Worm (Caenorhabditis elegans) whole organism, young adult: ENCODE data around the gene F43G6.7.

Source experiments
- cebp-2 ChIP-seq: fragments of 200-800 bp; sonication (Bioruptor generic); IDR thresholded peaks from 2 replicates; pipeline ENCODE4 v1.3.6; 2022; ENCODE audit warnings: missing genetic modification characterization, missing compliant biosample characterization
- ceh-91 ChIP-seq: fragments of 200-800 bp; sonication (Bioruptor generic); IDR thresholded peaks from 2 replicates; pipeline ENCODE4 v1.3.6; 2022; ENCODE audit warnings: missing genetic modification reagents, missing genetic modification characterization, missing compliant biosample characterization
- efl-1 ChIP-seq: fragments of 150-350 bp; optimal IDR thresholded peaks from 2 replicates; lab custom pipeline; 2014; ENCODE audit warnings: missing biosample characterization, missing genetic modification reagents, missing genetic modification characterization
- nfya-1 ChIP-seq: sonication (generic microtip); optimal IDR thresholded peaks from 2 replicates; lab custom pipeline; 2017; ENCODE audit warnings: antibody characterized with exemption, missing compliant biosample characterization, missing genetic modification characterization, borderline replicate concordance; ENCODE audit not compliant: insufficient read depth
- snpc-4 ChIP-seq, 5 experiments: fragments of 150-350 bp in 1 of 5; sonication (generic microtip) in 4 of 5; optimal IDR thresholded peaks; 2 replicates each; lab custom pipeline; 2014 to 2018; ENCODE audit warnings: missing genetic modification characterization in 5 of 5, missing biosample characterization in 3 of 5, antibody characterized with exemption in 2 of 5, mild to moderate bottlenecking in 2 of 5, missing compliant biosample characterization in 2 of 5, missing genotype in 2 of 5, moderate library complexity in 2 of 5, missing genetic modification reagents in 1 of 5
- unc-62 ChIP-seq: fragments of 150-350 bp; optimal IDR thresholded peaks from 2 replicates; lab custom pipeline; 2014; ENCODE audit warnings: missing biosample characterization, missing genetic modification reagents, missing genetic modification characterization
- ztf-6 ChIP-seq: fragments of 200-800 bp; sonication (Bioruptor generic); IDR thresholded peaks from 2 replicates; pipeline ENCODE4 v1.3.6; 2022; ENCODE audit warnings: missing genetic modification reagents, missing genetic modification characterization, missing compliant biosample characterization

ce11 chrII:11842317-11842716, 31.7 kb downstream of the F43G6.7 start, which contains the start of gene T27D12.1:
- TF ChIP-seq ztf-6 (GFP tag; lab: Robert Waterston, UW) (no peak), efl-1 (GFP tag; lab: Kevin White, UChicago) (no peak), cebp-2 (GFP tag; lab: Robert Waterston, UW) (no peak), ceh-91 (GFP tag; lab: Robert Waterston, UW) (no peak), nfya-1 (tag; lab: Kevin White, UChicago) (no peak), unc-62 (GFP tag; lab: Kevin White, UChicago) (no peak), snpc-4 (GFP tag; optimal IDR thresholded peaks at IDR 0.05; lab: Kevin White, UChicago) (no peak), snpc-4 (tag; optimal IDR thresholded peaks at IDR 0.05; lab: Kevin White, UChicago) (no peak)
